Fruit fly (Drosophila melanogaster) whole organism, adult: Measurements from ENCODE around the gene CG31100.

ENCODE experiments used
- CG14711 ChIP-seq: fragments of 200-800 bp; sonication (Bioruptor generic); optimal IDR thresholded peaks from 2 replicates; lab custom pipeline; 2018; ENCODE audit warnings: missing biosample characterization, mild to moderate bottlenecking, missing genetic modification characterization, moderate library complexity
- CG5204 ChIP-seq: fragments of 200-800 bp; sonication (Bioruptor generic); optimal IDR thresholded peaks from 2 replicates; lab custom pipeline; 2016; ENCODE audit warnings: missing biosample characterization, missing genetic modification characterization
- Crg-1 ChIP-seq: fragments of 200-800 bp; sonication (Bioruptor generic); optimal IDR thresholded peaks from 2 replicates; lab custom pipeline; 2016; ENCODE audit warnings: missing biosample characterization, missing genetic modification characterization
- cnc ChIP-seq, 2 experiments: fragments of >200 bp; optimal IDR thresholded peaks; 2 replicates each; lab custom pipeline; 2017
- kay ChIP-seq: fragments of 200-800 bp; sonication (Bioruptor generic); peaks from one replicate; lab custom pipeline; 2016; ENCODE audit warnings: missing biosample characterization, missing genetic modification characterization, borderline replicate concordance
- pad ChIP-seq: fragments of 200-800 bp; sonication (Bioruptor generic); optimal IDR thresholded peaks from 3 replicates; lab custom pipeline; 2017; ENCODE audit warnings: missing biosample characterization, missing genetic modification characterization, mild to moderate bottlenecking, moderate library complexity, missing genetic modification reagents
- tj ChIP-seq: fragments of 200-800 bp; sonication (Bioruptor generic); optimal IDR thresholded peaks from 3 replicates; lab custom pipeline; 2017; ENCODE audit warnings: missing biosample characterization, mild to moderate bottlenecking, missing genetic modification characterization, moderate library complexity
- toe ChIP-seq: fragments of 200-800 bp; sonication (Bioruptor generic); optimal IDR thresholded peaks from 2 replicates; lab custom pipeline; 2016; ENCODE audit warnings: missing biosample characterization, missing genetic modification characterization

dm6 chr3R:9045733-9046132 lies 42.3 kb upstream of the CG31100 start:
- TF ChIP-seq pad (GFP tag; lab: Kevin White, UChicago): no peak
- no peak for TF ChIP-seq cnc (optimal IDR thresholded peaks at IDR 0.05; lab: Kevin White, UChicago)
- no peak for TF ChIP-seq Crg-1 (GFP tag; lab: Kevin White, UChicago)
- no peak for TF ChIP-seq toe (GFP tag; lab: Kevin White, UChicago)
- no peak for TF ChIP-seq CG14711 (tag; lab: Kevin White, UChicago)
- TF ChIP-seq kay (GFP tag; lab: Kevin White, UChicago): no peak
- TF ChIP-seq CG5204 (GFP tag; lab: Kevin White, UChicago): no peak
- TF ChIP-seq tj: no peak
